Worm (Caenorhabditis elegans) whole organism, early embryonic: ENCODE results near the gene fbxa-111.

Experiments
- B0310.2 ChIP-seq: sonication (generic microtip); optimal IDR thresholded peaks from 2 replicates; lab custom pipeline; 2016; ENCODE audit warnings: mild to moderate bottlenecking, missing genetic modification characterization, missing compliant biosample characterization
- ceh-13 ChIP-seq: fragments of 200-800 bp; sonication (Bioruptor generic); optimal IDR thresholded peaks from 2 replicates; lab custom pipeline; 2018; ENCODE audit warnings: mild to moderate bottlenecking, missing genetic modification characterization, missing compliant biosample characterization
- flt-1 ChIP-seq: fragments of 200-800 bp; sonication (Bioruptor generic); IDR thresholded peaks from 2 replicates; pipeline ENCODE4 v1.3.6; 2022; ENCODE audit warnings: missing genetic modification characterization, missing compliant biosample characterization

- TF ChIP-seq B0310.2 (tag; lab: Kevin White, UChicago) (no peak), flt-1 (GFP tag; lab: Robert Waterston, UW) (no peak), ceh-13 (GFP tag; lab: Kevin White, UChicago) (no peak)
These were observed 39.1 kb upstream of the fbxa-111 start, which contains the start of gene Y102A5C.27 for ce11 chrV:16988614-16989013.
